Worm (Caenorhabditis elegans): ENCODE results near the gene W06G6.17.

The W06G6.17 gene

DNA sequence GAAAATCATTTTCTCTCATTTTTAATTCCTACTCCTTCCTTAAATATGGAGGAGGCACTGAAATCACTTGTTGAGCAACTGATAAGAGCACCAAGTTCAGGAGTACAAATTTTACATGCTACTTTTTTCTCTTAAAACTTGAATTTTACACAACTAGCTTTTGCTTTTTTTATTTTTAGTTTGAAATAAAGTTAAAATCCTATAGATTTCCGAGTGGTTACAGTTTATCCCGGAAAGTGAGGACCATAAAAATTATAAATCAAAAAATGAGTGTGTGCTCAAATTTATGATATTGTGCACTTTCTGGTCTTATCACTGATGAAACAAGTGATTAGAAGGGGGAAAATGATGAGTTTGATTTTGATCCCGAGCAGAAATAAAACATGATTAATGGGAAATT is 17.1 kb downstream of the W06G6.17 start, which contains the start of gene oac-53:
Gene oac-53 (minus strand): TSS at position 9 of the 400 bp plus-strand sequence.
- TF ChIP-seq dve-1 (tag; optimal IDR thresholded peaks at IDR 0.05; ENCODE audit: insufficient read depth) (no peak), hlh-11 (tag; optimal IDR thresholded peaks at IDR 0.05) (peak; percentile 4), nhr-28 (tag; optimal IDR thresholded peaks at IDR 0.05) (peak; percentile 7), F26F4.8 (GFP tag; conservative IDR thresholded peaks at IDR 0.05) (no peak), php-3 (GFP tag; IDR thresholded peaks at IDR 0.05) (peak; percentile 59; the same call in 1 of the 2 replicates), set-16 (GFP tag; IDR thresholded peaks at IDR 0.05) (no peak), pqm-1 (tag; optimal IDR thresholded peaks at IDR 0.05) (peak; percentile 62), Y48G9A.11 (GFP tag; IDR thresholded peaks at IDR 0.05) (no peak), hlh-30 (tag; optimal IDR thresholded peaks at IDR 0.05; ENCODE audit: insufficient read depth) (no peak)

- TF ChIP-seq unc-62 (GFP tag; optimal IDR thresholded peaks at IDR 0.05 in 1 of 2): peak in 1 of 2 experiments; percentile 20
- TF ChIP-seq unc-62 (tag; optimal IDR thresholded peaks at IDR 0.05): no peak
- no peak for TF ChIP-seq daf-16 (GFP tag; optimal IDR thresholded peaks at IDR 0.05)
- TF ChIP-seq daf-16 (tag; optimal IDR thresholded peaks at IDR 0.05): no peak
- TF ChIP-seq ceh-28 (tag; optimal IDR thresholded peaks at IDR 0.05): no peak
- TF ChIP-seq cey-2 (tag; optimal IDR thresholded peaks at IDR 0.05; ENCODE audit: borderline replicate concordance, insufficient read depth): no peak
- TF ChIP-seq hlh-11 (tag; optimal IDR thresholded peaks at IDR 0.05): no peak
- TF ChIP-seq zag-1 (tag; optimal IDR thresholded peaks at IDR 0.05): no peak
- no peak for TF ChIP-seq lin-39 (tag; optimal IDR thresholded peaks at IDR 0.05)
- TF ChIP-seq snpc-1.2 (GFP tag; IDR thresholded peaks at IDR 0.05): 0 out of 2 replicates have a peak, but pooled peaks have one; percentile 9
- no peak for TF ChIP-seq mdl-1 (tag; optimal IDR thresholded peaks at IDR 0.05)
- TF ChIP-seq pqm-1 (tag; optimal IDR thresholded peaks at IDR 0.05): no peak
- TF ChIP-seq lin-1 (GFP tag; IDR thresholded peaks at IDR 0.05): no peak
Observed at ce11 chrV:16622754-16623261, 22.2 kb downstream of the W06G6.17 start, which contains the start of gene Y70C5A.2. Gene Y70C5A.2 (minus strand): TSS chrV:16623211.

DNA sequence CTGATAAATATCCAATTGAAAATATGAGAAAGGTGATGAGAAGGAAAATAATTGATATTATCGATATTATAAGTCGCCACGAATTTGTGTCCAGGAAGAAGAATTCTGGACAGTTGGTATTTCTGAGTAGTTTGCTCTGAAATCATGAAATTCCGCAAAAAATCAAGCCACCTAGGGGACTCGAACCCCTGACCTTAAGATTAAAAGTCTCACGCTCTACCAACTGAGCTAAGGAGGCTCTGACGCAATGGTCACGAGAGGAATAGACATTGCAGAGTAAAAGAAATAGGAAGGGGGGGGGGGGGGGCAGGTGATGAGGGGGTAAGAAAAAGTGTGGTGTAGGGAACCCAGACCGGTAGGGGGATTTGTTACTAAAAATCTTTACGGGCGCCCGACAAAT is 23.2 kb downstream of the W06G6.17 start:
- TF ChIP-seq arid-1 (GFP tag; conservative IDR thresholded peaks at IDR 0.05) (peak; percentile 49; the same call in 1 of the 2 replicates), vab-7 (GFP tag; IDR thresholded peaks at IDR 0.05) (peak; percentile 54; the same call in 1 of the 2 replicates), spr-3 (GFP tag; optimal IDR thresholded peaks at IDR 0.05) (peak; percentile 33), T20F7.1 (GFP tag; optimal IDR thresholded peaks at IDR 0.05) (no peak), D1046.2 (GFP tag; IDR thresholded peaks at IDR 0.05) (0 out of 2 replicates have a peak, but pooled peaks have one; percentile 53), mdt-29 (GFP tag; IDR thresholded peaks at IDR 0.05) (0 out of 2 replicates have a peak, but pooled peaks have one; percentile 26), T26A8.4 (GFP tag; IDR thresholded peaks at IDR 0.05) (peak; percentile 27; the same call in 1 of the 2 replicates), unc-62 (GFP tag; optimal IDR thresholded peaks at IDR 0.05 in 1 of 2) (no peak), unc-62 (tag; optimal IDR thresholded peaks at IDR 0.05) (no peak), mep-1 (tag; optimal IDR thresholded peaks at IDR 0.05) (no peak), F44E2.7 (GFP tag; IDR thresholded peaks at IDR 0.05) (no peak), F37D6.2 (tag; optimal IDR thresholded peaks at IDR 0.05) (no peak), nhr-111 (GFP tag; optimal IDR thresholded peaks at IDR 0.05) (peak; percentile 1), dmd-8 (GFP tag; IDR thresholded peaks at IDR 0.05) (no peak), lim-7 (GFP tag; IDR thresholded peaks at IDR 0.05) (peak; percentile 77), hmg-1.1 (GFP tag; IDR thresholded peaks at IDR 0.05) (no peak), dmd-6 (GFP tag; IDR thresholded peaks at IDR 0.05) (peak; percentile 38)

DNA sequence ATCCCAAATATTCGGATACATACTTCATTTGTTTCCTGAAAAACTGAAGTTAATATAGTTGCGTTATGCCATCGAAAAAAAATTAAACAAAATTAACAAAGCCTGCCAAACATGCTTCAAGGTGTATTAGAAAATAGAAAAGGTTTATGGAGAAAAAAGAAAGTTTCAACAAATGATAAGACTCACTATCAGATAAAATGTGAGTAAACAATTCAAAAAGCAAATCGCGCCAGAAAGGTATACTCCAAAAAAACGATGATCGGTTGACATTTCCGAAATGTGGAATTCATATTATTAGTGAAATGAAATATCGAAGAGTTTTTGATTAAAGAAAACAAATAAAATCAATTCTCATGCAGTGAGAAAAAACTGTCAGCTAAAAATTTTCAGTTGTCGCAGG is 24.2 kb downstream of the W06G6.17 start, which contains the start of gene Y70C5A.3:
Gene Y70C5A.3 (minus strand): TSS at position 50 of the 400 bp plus-strand sequence.
- no peak for TF ChIP-seq zag-1 (tag; optimal IDR thresholded peaks at IDR 0.05)
- TF ChIP-seq daf-19 (GFP tag; conservative IDR thresholded peaks at IDR 0.05): no peak
- TF ChIP-seq ama-1 (optimal IDR thresholded peaks at IDR 0.05): no peak
- no peak for TF ChIP-seq Y105C5A.15 (GFP tag; IDR thresholded peaks at IDR 0.05)
- TF ChIP-seq ztf-7 (tag; optimal IDR thresholded peaks at IDR 0.05): no peak
- TF ChIP-seq jun-1 (tag; optimal IDR thresholded peaks at IDR 0.05): no peak
- TF ChIP-seq fkh-10 (GFP tag; optimal IDR thresholded peaks at IDR 0.05): no peak
- TF ChIP-seq ctbp-1 (GFP tag; IDR thresholded peaks at IDR 0.05): no peak
- no peak for TF ChIP-seq Y75B8A.6 (GFP tag; IDR thresholded peaks at IDR 0.05)
- TF ChIP-seq zfp-2 (tag; optimal IDR thresholded peaks at IDR 0.05): no peak
- TF ChIP-seq dve-1 (tag; optimal IDR thresholded peaks at IDR 0.05; ENCODE audit: insufficient read depth): peak; percentile 42
- no peak for TF ChIP-seq nhr-42 (GFP tag; IDR thresholded peaks at IDR 0.05)
- no peak for TF ChIP-seq hmg-1.1 (GFP tag; IDR thresholded peaks at IDR 0.05)
- TF ChIP-seq ceh-82 (tag; optimal IDR thresholded peaks at IDR 0.05): no peak
- TF ChIP-seq lin-39 (tag; optimal IDR thresholded peaks at IDR 0.05): no peak
- no peak for TF ChIP-seq zfp-3 (GFP tag; conservative IDR thresholded peaks at IDR 0.05)

All from whole organism, L4 larva.